Worm (Caenorhabditis elegans) whole organism, L2 larva: ENCODE measurements around the gene arle-14.

ENCODE experiments used
- C34F6.9 ChIP-seq: fragments of 150-350 bp; optimal IDR thresholded peaks from 2 replicates; lab custom pipeline; 2014; ENCODE audit warnings: missing biosample characterization, missing genetic modification characterization
- F13H6.1 ChIP-seq: sonication (generic microtip); optimal IDR thresholded peaks from 2 replicates; lab custom pipeline; 2016; ENCODE audit warnings: missing genetic modification characterization, missing compliant biosample characterization
- R02D3.7 ChIP-seq: fragments of 150-350 bp; optimal IDR thresholded peaks from 2 replicates; lab custom pipeline; 2014; ENCODE audit warnings: missing biosample characterization, missing genetic modification characterization
- Y55F3AM.14 ChIP-seq: fragments of 200-800 bp; sonication (Bioruptor generic); optimal IDR thresholded peaks from 2 replicates; lab custom pipeline; 2018; ENCODE audit warnings: mild to moderate bottlenecking, missing genetic modification characterization, missing compliant biosample characterization
- ZK546.5 ChIP-seq: sonication (generic microtip); optimal IDR thresholded peaks from 2 replicates; lab custom pipeline; 2017; ENCODE audit warnings: missing biosample characterization, missing genetic modification characterization
- alr-1 ChIP-seq: fragments of 150-350 bp; optimal IDR thresholded peaks from 2 replicates; lab custom pipeline; 2014; ENCODE audit warnings: missing biosample characterization, missing genetic modification characterization
- aly-2 ChIP-seq: fragments of 150-350 bp; optimal IDR thresholded peaks from 2 replicates; lab custom pipeline; 2014; ENCODE audit warnings: missing biosample characterization, missing genetic modification characterization
- ama-1 ChIP-seq: fragments of 150-350 bp; optimal IDR thresholded peaks from 2 replicates; lab custom pipeline; 2018; ENCODE audit warnings: inconsistent platforms
- blmp-1 ChIP-seq: sonication (generic microtip); optimal IDR thresholded peaks from 2 replicates; lab custom pipeline; 2017; ENCODE audit warnings: missing genetic modification characterization, mild to moderate bottlenecking, missing compliant biosample characterization, antibody characterized with exemption, moderate library complexity; ENCODE audit not compliant: insufficient read depth
- ceh-16 ChIP-seq: fragments of 150-350 bp; optimal IDR thresholded peaks from 2 replicates; lab custom pipeline; 2014; ENCODE audit warnings: missing biosample characterization, missing genetic modification characterization
- ceh-82 ChIP-seq: fragments of 150-350 bp; optimal IDR thresholded peaks from 2 replicates; lab custom pipeline; 2014; ENCODE audit warnings: missing biosample characterization, missing genetic modification characterization
- crh-2 ChIP-seq: sonication (generic microtip); optimal IDR thresholded peaks from 2 replicates; lab custom pipeline; 2017; ENCODE audit warnings: missing biosample characterization, missing genetic modification characterization
- dmd-4 ChIP-seq: sonication (generic microtip); optimal IDR thresholded peaks from 2 replicates; lab custom pipeline; 2017; ENCODE audit warnings: missing biosample characterization, missing genetic modification characterization
- egl-27 ChIP-seq: sonication (generic microtip); optimal IDR thresholded peaks from 3 replicates; lab custom pipeline; 2017; ENCODE audit warnings: missing biosample characterization, missing genetic modification reagents, missing genetic modification characterization
- elt-1 ChIP-seq: fragments of 150-350 bp; optimal IDR thresholded peaks from 2 replicates; lab custom pipeline; 2014; ENCODE audit warnings: missing biosample characterization, missing genetic modification characterization
- elt-3 ChIP-seq: sonication (generic microtip); optimal IDR thresholded peaks from 2 replicates; lab custom pipeline; 2017; ENCODE audit warnings: missing biosample characterization, missing genetic modification characterization
- fos-1 ChIP-seq: fragments of 150-350 bp; optimal IDR thresholded peaks from 2 replicates; lab custom pipeline; 2014; ENCODE audit warnings: missing biosample characterization, missing genetic modification characterization
- gmeb-1 ChIP-seq: fragments of 150-350 bp; optimal IDR thresholded peaks from 2 replicates; lab custom pipeline; 2014; ENCODE audit warnings: missing biosample characterization, missing genetic modification characterization
- lin-11 ChIP-seq: fragments of 150-350 bp; sonication (generic microtip); optimal IDR thresholded peaks from 2 replicates; lab custom pipeline; 2014; ENCODE audit warnings: missing biosample characterization, missing genetic modification characterization, inconsistent platforms, mixed read lengths
- lin-13 ChIP-seq: fragments of 150-350 bp; optimal IDR thresholded peaks from 2 replicates; lab custom pipeline; 2014; ENCODE audit warnings: missing biosample characterization, missing genetic modification reagents, missing genetic modification characterization
- lin-39 ChIP-seq: fragments of 150-350 bp; optimal IDR thresholded peaks from 2 replicates; lab custom pipeline; 2014; ENCODE audit warnings: missing biosample characterization, missing genetic modification reagents, missing genetic modification characterization
- lsy-2 ChIP-seq, 2 experiments: fragments of 150-350 bp in 1 of 2; sonication (generic microtip) in 1 of 2; optimal IDR thresholded peaks; 2 replicates each; lab custom pipeline; 2014 to 2017; ENCODE audit warnings: missing biosample characterization in 2 of 2, missing genetic modification characterization in 2 of 2
- mab-5 ChIP-seq: fragments of 150-350 bp; optimal IDR thresholded peaks from 2 replicates; lab custom pipeline; 2014; ENCODE audit warnings: missing biosample characterization, missing genetic modification characterization
- mbf-1 ChIP-seq: sonication (generic microtip); optimal IDR thresholded peaks from 2 replicates; lab custom pipeline; 2017; ENCODE audit warnings: missing biosample characterization, missing genetic modification characterization
- mdl-1 ChIP-seq, 2 experiments: fragments of 150-350 bp in 1 of 2; sonication (generic microtip) in 1 of 2; optimal IDR thresholded peaks; 2 replicates each; lab custom pipeline; 2017; ENCODE audit warnings: missing biosample characterization in 2 of 2, missing genetic modification characterization in 2 of 2
- nhr-10 ChIP-seq: sonication (generic microtip); optimal IDR thresholded peaks from 2 replicates; lab custom pipeline; 2017; ENCODE audit warnings: missing biosample characterization, missing genetic modification characterization
- nhr-11 ChIP-seq: fragments of 150-350 bp; optimal IDR thresholded peaks from 2 replicates; lab custom pipeline; 2014; ENCODE audit warnings: missing biosample characterization, missing genetic modification characterization
- nhr-12 ChIP-seq: fragments of 150-350 bp; optimal IDR thresholded peaks from 2 replicates; lab custom pipeline; 2014; ENCODE audit warnings: missing biosample characterization, missing genetic modification characterization
- nhr-129 ChIP-seq: fragments of 150-350 bp; optimal IDR thresholded peaks from 2 replicates; lab custom pipeline; 2014; ENCODE audit warnings: missing biosample characterization, missing genetic modification characterization
- nhr-21 ChIP-seq: fragments of 150-350 bp; optimal IDR thresholded peaks from 2 replicates; lab custom pipeline; 2014; ENCODE audit warnings: missing biosample characterization, missing genetic modification characterization
- nhr-23 ChIP-seq: fragments of 150-350 bp; optimal IDR thresholded peaks from 2 replicates; lab custom pipeline; 2014; ENCODE audit warnings: missing biosample characterization, missing genetic modification reagents, missing genetic modification characterization
- nhr-237 ChIP-seq: fragments of 150-350 bp; optimal IDR thresholded peaks from 2 replicates; lab custom pipeline; 2014; ENCODE audit warnings: missing biosample characterization, missing genetic modification characterization
- nhr-25 ChIP-seq: fragments of 150-350 bp; sonication (generic microtip); optimal IDR thresholded peaks from 3 replicates; lab custom pipeline; 2014; ENCODE audit warnings: missing biosample characterization, missing genetic modification characterization
- nhr-6 ChIP-seq: fragments of 150-350 bp; optimal IDR thresholded peaks from 2 replicates; lab custom pipeline; 2014; ENCODE audit warnings: missing biosample characterization, missing genetic modification characterization
- nhr-77 ChIP-seq: fragments of 150-350 bp; optimal IDR thresholded peaks from 2 replicates; lab custom pipeline; 2014; ENCODE audit warnings: missing biosample characterization, missing genetic modification characterization
- peb-1 ChIP-seq: fragments of 150-350 bp; optimal IDR thresholded peaks from 2 replicates; lab custom pipeline; 2014; ENCODE audit warnings: missing biosample characterization, missing genetic modification characterization
- sem-4 ChIP-seq: fragments of 150-350 bp; optimal IDR thresholded peaks from 2 replicates; lab custom pipeline; 2014; ENCODE audit warnings: missing biosample characterization, missing genetic modification reagents, missing genetic modification characterization
- skn-1 ChIP-seq: sonication (generic microtip); optimal IDR thresholded peaks from 2 replicates; lab custom pipeline; 2017; ENCODE audit warnings: missing biosample characterization, missing genetic modification characterization
- sma-3 ChIP-seq: sonication (generic microtip); optimal IDR thresholded peaks from 2 replicates; lab custom pipeline; 2016; ENCODE audit warnings: missing genetic modification reagents, missing genetic modification characterization, missing compliant biosample characterization
- sma-9 ChIP-seq, 2 experiments: fragments of 150-350 bp in 1 of 2; sonication (generic microtip) in 1 of 2; optimal IDR thresholded peaks; 2 replicates each; lab custom pipeline; 2014 to 2016; ENCODE audit warnings: missing genetic modification characterization in 2 of 2, mild to moderate bottlenecking in 1 of 2, missing biosample characterization in 1 of 2, missing compliant biosample characterization in 1 of 2, missing genetic modification reagents in 1 of 2, moderate library complexity in 1 of 2
- snpc-4 ChIP-seq: fragments of 150-350 bp; optimal IDR thresholded peaks from 2 replicates; lab custom pipeline; 2014; ENCODE audit warnings: missing biosample characterization, missing genetic modification characterization
- unc-39 ChIP-seq: fragments of 150-350 bp; optimal IDR thresholded peaks from 2 replicates; lab custom pipeline; 2014; ENCODE audit warnings: missing biosample characterization, missing genetic modification characterization
- unc-55 ChIP-seq: fragments of 150-350 bp; sonication (generic microtip); optimal IDR thresholded peaks from 3 replicates; lab custom pipeline; 2014; ENCODE audit warnings: missing biosample characterization, missing genetic modification reagents, missing genetic modification characterization
- unc-62 ChIP-seq: fragments of 150-350 bp; optimal IDR thresholded peaks from 2 replicates; lab custom pipeline; 2014; ENCODE audit warnings: missing biosample characterization, missing genetic modification reagents, missing genetic modification characterization
- zag-1 ChIP-seq: fragments of 150-350 bp; optimal IDR thresholded peaks from 2 replicates; lab custom pipeline; 2014; ENCODE audit warnings: missing biosample characterization, missing genetic modification characterization
- ztf-1 ChIP-seq: fragments of 200-800 bp; sonication (Bioruptor generic); conservative IDR thresholded peaks from 2 replicates; pipeline ENCODE4 v1.3.6; 2022; ENCODE audit warnings: missing genetic modification characterization, missing compliant biosample characterization
- ztf-11 ChIP-seq: sonication (generic microtip); optimal IDR thresholded peaks from 2 replicates; lab custom pipeline; 2017; ENCODE audit warnings: missing biosample characterization, missing genetic modification characterization
- ztf-4 ChIP-seq: fragments of 150-350 bp; optimal IDR thresholded peaks from 2 replicates; lab custom pipeline; 2014; ENCODE audit warnings: missing biosample characterization, missing genetic modification characterization

arle-14 gene

DNA sequence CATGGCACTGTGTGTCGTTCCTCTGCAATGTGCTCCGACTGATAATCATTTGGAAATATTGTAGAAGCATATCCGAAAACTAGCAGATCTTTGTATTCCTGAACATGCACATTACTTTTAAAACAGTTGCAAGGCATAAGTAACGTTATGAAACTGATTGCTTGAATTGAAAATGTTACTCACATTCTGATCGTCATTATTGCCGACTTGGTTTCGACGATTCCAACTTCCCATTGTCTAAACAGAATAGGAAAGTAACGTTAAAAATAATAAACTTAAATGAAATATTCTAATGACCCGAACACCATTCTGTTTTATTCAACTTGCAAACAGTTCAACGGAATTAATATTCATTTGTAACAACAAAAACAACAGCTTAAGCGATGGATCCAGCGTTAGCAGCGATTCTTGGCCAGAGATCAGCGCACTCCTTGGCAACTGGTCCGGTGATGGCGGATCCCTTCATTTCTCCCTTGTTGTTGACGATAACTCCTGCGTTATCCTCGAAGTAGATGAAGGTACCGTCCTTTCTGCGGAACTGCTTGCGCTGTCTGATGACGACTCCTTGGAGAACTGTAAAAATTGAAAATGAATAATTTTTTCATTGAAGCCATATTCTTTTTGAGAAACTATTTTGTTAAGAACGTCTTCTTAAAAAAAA lies 12.7 kb downstream of the arle-14 start, which contains the start of gene swp-1:
TSS of gene swp-1 (minus strand) at position 298 of the 661 bp plus-strand sequence.
- no peak for TF ChIP-seq alr-1
- no peak for TF ChIP-seq elt-3 (tag; lab: Kevin White, UChicago)
- TF ChIP-seq ztf-4 = no peak

DNA sequence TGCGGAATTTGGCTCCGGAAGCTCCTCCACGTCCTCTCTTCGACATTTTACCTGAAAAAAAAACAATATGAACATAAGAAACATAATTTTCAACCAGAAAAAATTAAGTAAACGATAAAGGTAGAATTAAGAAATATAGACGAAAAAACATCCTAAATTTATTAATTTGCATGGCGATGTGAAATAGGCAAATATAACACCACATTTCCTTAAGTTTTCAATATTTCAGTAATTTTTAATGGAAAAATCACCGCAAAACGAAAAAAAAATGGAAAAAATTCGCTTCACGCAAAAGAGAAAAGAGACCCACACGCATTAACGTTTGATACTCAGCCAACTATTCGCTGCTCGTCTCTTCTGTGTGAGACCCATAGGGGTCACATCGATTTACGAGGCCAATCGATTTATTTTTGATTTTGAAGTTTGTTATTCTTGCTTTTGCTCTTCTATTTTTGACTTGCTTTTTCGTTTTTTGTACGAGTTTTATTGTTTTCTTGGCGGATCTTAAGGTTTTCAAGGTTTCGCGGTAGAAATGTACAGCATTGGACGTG lies 13.4 kb downstream of the arle-14 start, which contains the start of gene rpl-23:
TSS of gene rpl-23 (minus strand) at position 51 of the 551 bp plus-strand sequence.
- peak; percentile 96 for TF ChIP-seq R02D3.7 (tag; lab: Kevin White, UChicago)
- peak; percentile 95 for TF ChIP-seq nhr-25 (tag; lab: Kevin White, UChicago)
- TF ChIP-seq gmeb-1 (tag; lab: Kevin White, UChicago) = peak; percentile 91
- peak; percentile 92 for TF ChIP-seq nhr-6 (tag; lab: Kevin White, UChicago)
- peak; percentile 92 for TF ChIP-seq lin-11 (tag; lab: Kevin White, UChicago)
- TF ChIP-seq C34F6.9 (tag; lab: Kevin White, UChicago) = peak; percentile 97
- no peak for TF ChIP-seq ztf-11
- peak; percentile 90 for TF ChIP-seq sma-9 (GFP tag; optimal IDR thresholded peaks at IDR 0.05; lab: Kevin White, UChicago)
- TF ChIP-seq sma-9 (tag; optimal IDR thresholded peaks at IDR 0.05; lab: Kevin White, UChicago) = no peak
- no peak for TF ChIP-seq mbf-1 (tag; lab: Kevin White, UChicago)
- no peak for TF ChIP-seq nhr-23 (tag; lab: Kevin White, UChicago)
- TF ChIP-seq mab-5 (tag; lab: Kevin White, UChicago) = peak; percentile 85
- peak; percentile 25 for TF ChIP-seq nhr-77
- TF ChIP-seq Y55F3AM.14 (GFP tag; lab: Kevin White, UChicago) = no peak
- TF ChIP-seq blmp-1 = peak; percentile 80
- peak; percentile 97 for TF ChIP-seq crh-2 (tag; lab: Kevin White, UChicago)
- peak; percentile 84 for TF ChIP-seq sem-4 (tag; lab: Kevin White, UChicago)
- TF ChIP-seq nhr-21 (tag; lab: Kevin White, UChicago) = peak; percentile 89
- peak; percentile 84 for TF ChIP-seq zag-1 (tag; lab: Kevin White, UChicago)
- peak in 1 of 2 experiments; percentile 29 for TF ChIP-seq mdl-1 (tag; optimal IDR thresholded peaks at IDR 0.05; lab: Kevin White, UChicago)
- peak; percentile 98 for TF ChIP-seq nhr-129 (tag; lab: Kevin White, UChicago)
- peak; percentile 76 for TF ChIP-seq egl-27 (tag; lab: Kevin White, UChicago)
- TF ChIP-seq elt-3 (tag; lab: Kevin White, UChicago) = no peak
- TF ChIP-seq ztf-4 = peak; percentile 88
- TF ChIP-seq dmd-4 (tag; lab: Kevin White, UChicago) = no peak
- TF ChIP-seq lin-39 (tag; lab: Kevin White, UChicago) = no peak
- TF ChIP-seq peb-1 = no peak
- TF ChIP-seq ztf-1 (GFP tag; lab: Robert Waterston, UW) = no peak
- TF ChIP-seq nhr-237 = no peak
- peak; percentile 55 for TF ChIP-seq ceh-16
- no peak for TF ChIP-seq unc-62 (GFP tag; lab: Kevin White, UChicago)
- TF ChIP-seq ama-1 (lab: Kevin White, UChicago) = peak; percentile 83
- TF ChIP-seq ceh-82 (tag; lab: Kevin White, UChicago) = peak; percentile 73
- TF ChIP-seq snpc-4 (tag; lab: Kevin White, UChicago) = peak; percentile 72
- peak; percentile 96 for TF ChIP-seq lin-13 (GFP tag; lab: Kevin White, UChicago)
- no peak for TF ChIP-seq nhr-12 (tag; lab: Kevin White, UChicago)
- no peak for TF ChIP-seq elt-1
- TF ChIP-seq unc-55 (GFP tag; lab: Kevin White, UChicago) = peak; percentile 100
- peak; percentile 12 for TF ChIP-seq nhr-10 (tag; lab: Kevin White, UChicago)
- peak; percentile 93 for TF ChIP-seq fos-1 (tag; lab: Kevin White, UChicago)
- peak; percentile 7 for TF ChIP-seq skn-1 (tag; lab: Kevin White, UChicago)
- TF ChIP-seq lsy-2 (tag; optimal IDR thresholded peaks at IDR 0.05; lab: Kevin White, UChicago) = peak; percentile 85 to 96
- TF ChIP-seq aly-2 = no peak
- peak; percentile 59 for TF ChIP-seq ZK546.5 (tag; lab: Kevin White, UChicago)
- TF ChIP-seq alr-1 = no peak
- TF ChIP-seq F13H6.1 (tag; lab: Kevin White, UChicago) = peak; percentile 78
- peak; percentile 88 for TF ChIP-seq sma-3 (GFP tag; lab: Kevin White, UChicago)
- no peak for TF ChIP-seq nhr-11 (tag; lab: Kevin White, UChicago)
- no peak for TF ChIP-seq unc-39 (tag; lab: Kevin White, UChicago)
- TF ChIP-seq, all 48 proteins: peak for 31
